Worm (Caenorhabditis elegans): ENCODE results near the gene F21A3.3.

DNA sequence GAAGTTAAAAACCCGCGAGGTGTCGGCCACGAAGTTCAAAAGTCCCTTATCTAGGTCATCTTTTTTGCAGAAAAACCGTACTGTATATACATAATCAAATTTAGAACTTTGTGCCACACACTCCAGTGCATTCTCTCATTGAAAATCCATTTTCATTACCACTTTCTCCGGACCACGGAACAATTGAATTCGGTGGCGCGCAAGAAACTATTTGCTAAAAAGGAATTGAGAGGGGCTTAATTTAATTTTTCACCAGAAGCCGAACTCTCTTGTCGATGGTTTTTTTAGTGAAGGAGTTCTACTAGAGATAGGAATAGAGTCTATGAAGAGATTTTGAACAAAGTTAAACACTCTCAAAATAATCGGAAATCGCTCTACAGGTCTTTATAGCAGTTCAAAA is 2.3 kb downstream of the F21A3.3 start:
- TF ChIP-seq lsy-2 (tag; optimal IDR thresholded peaks at IDR 0.05) (no peak), egl-27 (tag; optimal IDR thresholded peaks at IDR 0.05) (no peak), unc-130 (tag; optimal IDR thresholded peaks at IDR 0.05) (no peak), nhr-19 (GFP tag; conservative IDR thresholded peaks at IDR 0.05) (no peak), ceh-82 (tag; optimal IDR thresholded peaks at IDR 0.05) (no peak), lin-39 (tag; optimal IDR thresholded peaks at IDR 0.05) (no peak), jun-1 (tag; optimal IDR thresholded peaks at IDR 0.05) (no peak), snpc-4 (tag; optimal IDR thresholded peaks at IDR 0.05) (no peak)
